Worm (Caenorhabditis elegans): ENCODE data around the gene T05D4.5.

The T05D4.5 gene

DNA sequence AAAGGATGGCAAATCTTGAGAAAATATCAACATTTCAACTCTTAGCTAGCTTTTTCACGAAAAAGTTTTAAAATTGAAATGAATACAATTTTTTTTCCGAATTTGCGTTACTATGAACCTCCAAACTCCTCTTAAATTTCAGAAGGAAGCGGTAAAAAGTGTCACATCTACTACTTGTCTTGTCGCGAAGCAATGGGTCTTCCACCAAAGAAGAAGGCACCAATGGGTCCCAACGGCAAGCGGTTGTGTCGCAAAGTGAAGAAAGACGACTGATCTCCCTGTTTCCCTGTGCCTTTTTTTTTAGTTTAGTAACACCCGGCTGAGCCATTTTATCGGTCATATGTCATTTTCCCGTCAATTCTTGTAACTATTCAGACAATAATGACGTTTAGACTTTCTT lies 40.4 kb downstream of the T05D4.5 start:
- TF ChIP-seq lin-11 (tag; optimal IDR thresholded peaks at IDR 0.05) (no peak), hlh-30 (tag; optimal IDR thresholded peaks at IDR 0.05; ENCODE audit: insufficient read depth) (no peak), elt-2 (tag; optimal IDR thresholded peaks at IDR 0.05) (no peak), unc-55 (GFP tag; optimal IDR thresholded peaks at IDR 0.05) (no peak)

- TF ChIP-seq pqm-1 (tag; optimal IDR thresholded peaks at IDR 0.05) (no peak), pha-4 (tag; optimal IDR thresholded peaks at IDR 0.05) (no peak), ceh-24 (tag; optimal IDR thresholded peaks at IDR 0.05) (no peak), sox-2 (GFP tag; IDR thresholded peaks at IDR 0.05) (no peak), ztf-16 (tag; optimal IDR thresholded peaks at IDR 0.05) (no peak)
Measured at ce11 chrIII:13621717-13622116, 41.1 kb downstream of the T05D4.5 start.

DNA sequence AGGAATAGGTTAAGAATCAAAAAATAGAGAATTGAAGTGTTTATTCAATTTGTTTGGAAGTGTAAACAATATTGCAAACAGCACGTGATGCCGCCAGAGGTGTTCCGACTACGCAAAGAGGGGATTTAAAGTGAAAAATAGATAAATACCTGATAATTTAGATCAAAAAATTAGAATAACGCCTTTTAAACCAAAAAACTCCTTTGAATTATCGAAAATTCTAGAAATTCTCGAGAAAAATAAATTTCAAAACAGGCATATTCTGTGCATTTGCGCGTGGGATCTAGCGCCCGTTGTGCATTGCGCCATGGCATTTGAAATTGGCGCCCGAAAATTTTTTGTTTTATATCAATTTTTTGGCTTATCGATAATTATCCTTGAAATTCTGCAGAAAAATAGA lies 41.6 kb downstream of the T05D4.5 start, which contains the start of gene hip-1:
TSS of gene hip-1 (minus strand) at position 225 of the 400 bp plus-strand sequence.
- TF ChIP-seq Y22D7AL.16 (tag; optimal IDR thresholded peaks at IDR 0.05), result no peak
- TF ChIP-seq K02D7.2 (tag; optimal IDR thresholded peaks at IDR 0.05), result no peak
- peak; percentile 28 for TF ChIP-seq unc-42 (tag; optimal IDR thresholded peaks at IDR 0.05)
- TF ChIP-seq eyg-1 (tag; optimal IDR thresholded peaks at IDR 0.05), result no peak
- no peak for TF ChIP-seq lim-6 (tag; optimal IDR thresholded peaks at IDR 0.05)
- no peak for TF ChIP-seq ref-2 (tag; optimal IDR thresholded peaks at IDR 0.05)
- TF ChIP-seq ceh-19 (GFP tag; optimal IDR thresholded peaks at IDR 0.05), result no peak
- no peak for TF ChIP-seq hlh-6 (tag; optimal IDR thresholded peaks at IDR 0.05)
- peak; percentile 13 for TF ChIP-seq nfya-1 (tag; optimal IDR thresholded peaks at IDR 0.05)
- TF ChIP-seq syd-9 (tag; optimal IDR thresholded peaks at IDR 0.05), result no peak
- TF ChIP-seq odd-2 (tag; optimal IDR thresholded peaks at IDR 0.05), result no peak
- TF ChIP-seq ceh-9 (tag; optimal IDR thresholded peaks at IDR 0.05), result no peak
- TF ChIP-seq dve-1 (tag; optimal IDR thresholded peaks at IDR 0.05), result no peak
- no peak for TF ChIP-seq pros-1 (tag; optimal IDR thresholded peaks at IDR 0.05)
- no peak for TF ChIP-seq ceh-31 (tag; optimal IDR thresholded peaks at IDR 0.05)
- no peak for TF ChIP-seq hlh-13 (GFP tag; optimal IDR thresholded peaks at IDR 0.05)
- TF ChIP-seq ceh-45 (GFP tag; IDR thresholded peaks at IDR 0.05), result no peak

ce11 chrIII:13623014-13623413 lies 42.4 kb downstream of the T05D4.5 start, which contains the start of gene mlc-5:
TSS of gene mlc-5 (plus strand) at chrIII:13623314.
- TF ChIP-seq unc-55 (GFP tag; optimal IDR thresholded peaks at IDR 0.05) (no peak), F13H6.1 (tag; optimal IDR thresholded peaks at IDR 0.05) (no peak), sox-4 (tag; optimal IDR thresholded peaks at IDR 0.05) (no peak), lim-6 (tag; optimal IDR thresholded peaks at IDR 0.05) (no peak), tbx-2 (tag; optimal IDR thresholded peaks at IDR 0.05) (no peak), gmeb-2 (tag; optimal IDR thresholded peaks at IDR 0.05) (no peak), hlh-13 (GFP tag; optimal IDR thresholded peaks at IDR 0.05) (no peak), ama-1 (optimal IDR thresholded peaks at IDR 0.05) (no peak), unc-42 (tag; optimal IDR thresholded peaks at IDR 0.05) (no peak), ets-4 (tag; optimal IDR thresholded peaks at IDR 0.05) (no peak), sdc-2 (tag; optimal IDR thresholded peaks at IDR 0.05) (no peak), ceh-34 (tag; optimal IDR thresholded peaks at IDR 0.05) (no peak), fkh-6 (tag; optimal IDR thresholded peaks at IDR 0.05) (no peak), pha-2 (tag; optimal IDR thresholded peaks at IDR 0.05) (no peak)

DNA sequence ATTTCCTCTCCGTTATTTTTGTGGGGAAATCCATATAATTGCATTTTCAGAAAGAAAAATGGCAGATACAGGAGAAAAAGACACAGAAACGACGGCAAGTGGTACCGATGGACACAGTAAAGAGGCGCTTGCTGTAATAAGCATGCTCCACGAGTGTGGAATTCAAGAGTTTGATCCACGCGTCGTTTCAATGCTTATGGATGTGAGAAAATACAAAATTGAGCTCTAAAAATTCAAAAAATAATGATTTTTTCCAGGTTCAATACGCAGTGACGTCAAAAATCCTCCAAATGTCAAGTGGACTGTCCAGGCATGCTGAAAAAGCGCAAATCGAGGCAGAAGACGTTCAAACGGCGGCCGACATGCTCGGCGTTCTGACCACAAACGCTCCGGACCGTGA lies 43.6 kb downstream of the T05D4.5 start, which contains the start of gene taf-9:
TSS of gene taf-9 (plus strand) at position 51 of the 400 bp plus-strand sequence.
- TF ChIP-seq nhr-11 (tag; optimal IDR thresholded peaks at IDR 0.05) (no peak), K09A11.1 (tag; optimal IDR thresholded peaks at IDR 0.05; ENCODE audit: insufficient read depth) (no peak), ceh-48 (tag; optimal IDR thresholded peaks at IDR 0.05) (no peak), sox-2 (GFP tag; IDR thresholded peaks at IDR 0.05) (no peak), eyg-1 (tag; optimal IDR thresholded peaks at IDR 0.05) (no peak), ttx-3 (tag; optimal IDR thresholded peaks at IDR 0.05) (no peak), syd-9 (tag; optimal IDR thresholded peaks at IDR 0.05) (no peak), T23F11.4 (GFP tag; optimal IDR thresholded peaks at IDR 0.05) (no peak), pha-4 (tag; optimal IDR thresholded peaks at IDR 0.05) (no peak), unc-86 (tag; optimal IDR thresholded peaks at IDR 0.05) (no peak), gmeb-2 (tag; optimal IDR thresholded peaks at IDR 0.05) (no peak), C08G9.2 (tag; optimal IDR thresholded peaks at IDR 0.05) (no peak), Y22D7AL.16 (tag; optimal IDR thresholded peaks at IDR 0.05) (no peak), ceh-19 (GFP tag; optimal IDR thresholded peaks at IDR 0.05) (no peak), pqm-1 (tag; optimal IDR thresholded peaks at IDR 0.05) (no peak), zip-5 (tag; optimal IDR thresholded peaks at IDR 0.05) (no peak), nhr-232 (tag; optimal IDR thresholded peaks at IDR 0.05) (no peak)

All from whole organism, late embryonic.